Worm (Caenorhabditis elegans): ENCODE measurements around the gene idpp-15.

DNA sequence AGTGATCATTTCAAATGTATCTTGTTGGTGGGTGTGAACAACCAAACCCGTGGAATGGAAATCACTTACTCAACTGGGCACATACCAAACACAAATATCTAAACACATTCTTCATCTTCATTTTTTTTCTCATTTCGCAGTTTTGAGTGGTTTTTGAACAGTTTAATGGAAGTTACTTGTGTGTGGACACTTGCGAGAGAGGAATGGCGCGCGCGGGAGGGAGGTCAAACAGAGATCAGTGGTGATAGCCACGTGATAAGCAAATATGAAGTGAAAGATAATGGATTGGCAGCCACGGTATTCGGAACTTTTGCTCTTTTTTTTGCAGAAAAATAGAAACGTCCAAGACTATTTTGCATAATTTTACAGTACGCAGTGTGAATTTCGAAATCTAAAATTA is 4.3 kb upstream of the idpp-15 start:
- no peak for TF ChIP-seq nhr-237 (tag; optimal IDR thresholded peaks at IDR 0.05)
- TF ChIP-seq snpc-4 (tag; optimal IDR thresholded peaks at IDR 0.05): no peak
- no peak for TF ChIP-seq ztf-11 (tag; optimal IDR thresholded peaks at IDR 0.05)
- no peak for TF ChIP-seq skn-1 (tag; optimal IDR thresholded peaks at IDR 0.05)
- no peak for TF ChIP-seq ceh-9 (tag; optimal IDR thresholded peaks at IDR 0.05)
- TF ChIP-seq nhr-25 (tag; optimal IDR thresholded peaks at IDR 0.05): no peak

All from whole organism, L3 larva.